Worm (Caenorhabditis elegans) whole organism, L4 larva: ENCODE measurements around the gene T10B10.9.

Experiments used
- F10B5.3 ChIP-seq: sonication (generic microtip); optimal IDR thresholded peaks from 2 replicates; lab custom pipeline; 2016; ENCODE audit warnings: mild to moderate bottlenecking, missing genetic modification characterization, missing compliant biosample characterization
- T26A8.4 ChIP-seq: fragments of 200-800 bp; sonication (Bioruptor generic); IDR thresholded peaks from 2 replicates; pipeline ENCODE4 v1.3.6; 2022; ENCODE audit warnings: missing genetic modification characterization, missing compliant biosample characterization
- Y5F2A.4 ChIP-seq: fragments of 200-800 bp; sonication (Bioruptor generic); optimal IDR thresholded peaks from 2 replicates; lab custom pipeline; 2018; ENCODE audit warnings: mild to moderate bottlenecking, missing genetic modification characterization, missing compliant biosample characterization
- ZK546.5 ChIP-seq, 2 experiments: sonication (generic microtip); optimal IDR thresholded peaks; 2 replicates each; lab custom pipeline; 2017; ENCODE audit warnings: missing biosample characterization in 2 of 2, missing genetic modification characterization in 2 of 2
- aha-1 ChIP-seq: fragments of 150-350 bp; peaks from one replicate; lab custom pipeline; 2014; ENCODE audit warnings: missing biosample characterization, missing genetic modification characterization
- aly-2 ChIP-seq: sonication (generic microtip); optimal IDR thresholded peaks from 2 replicates; lab custom pipeline; 2018; ENCODE audit warnings: missing biosample characterization, missing genetic modification characterization
- ama-1 ChIP-seq: fragments of 150-350 bp; optimal IDR thresholded peaks from 2 replicates; lab custom pipeline; 2014; ENCODE audit warnings: inconsistent platforms, mixed read lengths
- attf-4 ChIP-seq: sonication (generic microtip); optimal IDR thresholded peaks from 3 replicates; lab custom pipeline; 2017; ENCODE audit warnings: missing biosample characterization, missing genetic modification characterization
- ceh-20 ChIP-seq: fragments of 200-800 bp; sonication (Bioruptor generic); IDR thresholded peaks from 2 replicates; pipeline ENCODE4 v1.3.6; 2022; ENCODE audit warnings: missing genetic modification reagents, missing genetic modification characterization, missing compliant biosample characterization
- ceh-32 ChIP-seq: sonication (generic microtip); optimal IDR thresholded peaks from 2 replicates; lab custom pipeline; 2016; ENCODE audit warnings: mild to moderate bottlenecking, missing genetic modification characterization, missing compliant biosample characterization; ENCODE audit not compliant: poor library complexity
- ceh-62 ChIP-seq: sonication (generic microtip); optimal IDR thresholded peaks from 2 replicates; lab custom pipeline; 2017; ENCODE audit warnings: missing biosample characterization, missing genetic modification characterization
- ceh-82 ChIP-seq: sonication (generic microtip); optimal IDR thresholded peaks from 2 replicates; lab custom pipeline; 2017; ENCODE audit warnings: missing biosample characterization, missing genetic modification characterization
- daf-12 ChIP-seq: fragments of 150-350 bp; optimal IDR thresholded peaks from 2 replicates; lab custom pipeline; 2014; ENCODE audit warnings: missing biosample characterization, missing genetic modification reagents, missing genetic modification characterization
- dmd-8 ChIP-seq: fragments of 200-800 bp; sonication (Bioruptor generic); IDR thresholded peaks from 2 replicates; pipeline ENCODE4 v1.3.6; 2022; ENCODE audit warnings: missing genetic modification characterization, missing compliant biosample characterization
- dmd-9 ChIP-seq: fragments of 200-800 bp; sonication (Bioruptor generic); IDR thresholded peaks from 2 replicates; pipeline ENCODE4 v1.3.6; 2022; ENCODE audit warnings: missing genetic modification reagents, missing genetic modification characterization, missing compliant biosample characterization
- duxl-1 ChIP-seq: sonication (generic microtip); optimal IDR thresholded peaks from 2 replicates; lab custom pipeline; 2016; ENCODE audit warnings: mild to moderate bottlenecking, missing genetic modification characterization, moderate library complexity, missing compliant biosample characterization; ENCODE audit not compliant: poor library complexity
- dve-1 ChIP-seq: sonication (generic microtip); optimal IDR thresholded peaks from 2 replicates; lab custom pipeline; 2017; ENCODE audit warnings: antibody characterized with exemption, mild to moderate bottlenecking, missing genetic modification characterization, missing compliant biosample characterization; ENCODE audit not compliant: insufficient read depth
- hif-1 ChIP-seq, 2 experiments: sonication (generic microtip); optimal IDR thresholded peaks; 2 replicates each; lab custom pipeline; 2016 to 2017; ENCODE audit warnings: missing compliant biosample characterization in 2 of 2, missing genetic modification characterization in 2 of 2, missing genetic modification reagents in 2 of 2, missing genotype in 2 of 2, mild to moderate bottlenecking in 1 of 2
- hmg-1.1 ChIP-seq: fragments of 200-800 bp; sonication (Bioruptor generic); IDR thresholded peaks from 2 replicates; pipeline ENCODE4 v1.3.6; 2022; ENCODE audit warnings: missing genetic modification reagents, missing genetic modification characterization, missing compliant biosample characterization
- lim-7 ChIP-seq: fragments of 200-800 bp; sonication (Bioruptor generic); IDR thresholded peaks from 2 replicates; pipeline ENCODE4 v1.3.6; 2022; ENCODE audit warnings: missing genetic modification characterization, missing compliant biosample characterization
- lin-15B ChIP-seq: fragments of 150-350 bp; sonication (generic microtip); optimal IDR thresholded peaks from 3 replicates; lab custom pipeline; 2014; ENCODE audit warnings: missing biosample characterization, missing genetic modification characterization
- lin-29 ChIP-seq: fragments of 200-800 bp; sonication (Bioruptor generic); IDR thresholded peaks from 2 replicates; pipeline ENCODE4 v1.3.6; 2022; ENCODE audit warnings: missing genetic modification reagents, missing genetic modification characterization, missing compliant biosample characterization
- lsy-2 ChIP-seq, 2 experiments: fragments of 150-350 bp in 1 of 2; sonication (generic microtip) in 1 of 2; optimal IDR thresholded peaks; 2 replicates each; lab custom pipeline; 2014 to 2017; ENCODE audit warnings: missing biosample characterization in 2 of 2, missing genetic modification characterization in 2 of 2
- madf-9 ChIP-seq: fragments of 200-800 bp; sonication (Bioruptor generic); conservative IDR thresholded peaks from 2 replicates; pipeline ENCODE4 v1.3.6; 2022; ENCODE audit warnings: missing genetic modification reagents, missing genetic modification characterization, missing compliant biosample characterization
- mdl-1 ChIP-seq, 2 experiments: fragments of 150-350 bp in 1 of 2; sonication (generic microtip) in 1 of 2; optimal IDR thresholded peaks; 2 replicates each; lab custom pipeline; 2014 to 2017; ENCODE audit warnings: missing biosample characterization in 2 of 2, missing genetic modification characterization in 2 of 2
- mxl-2 ChIP-seq: fragments of 200-800 bp; sonication (Bioruptor generic); conservative IDR thresholded peaks from 2 replicates; pipeline ENCODE4 v1.3.6; 2022; ENCODE audit warnings: missing genetic modification reagents, missing genetic modification characterization, missing compliant biosample characterization
- mxl-3 ChIP-seq: fragments of 200-800 bp; sonication (Bioruptor generic); optimal IDR thresholded peaks from 2 replicates; lab custom pipeline; 2018; ENCODE audit warnings: mild to moderate bottlenecking, missing genetic modification characterization, missing compliant biosample characterization
- nhr-10 ChIP-seq: fragments of 150-350 bp; optimal IDR thresholded peaks from 2 replicates; lab custom pipeline; 2014; ENCODE audit warnings: missing biosample characterization, missing genetic modification characterization
- nhr-237 ChIP-seq: sonication (generic microtip); optimal IDR thresholded peaks from 2 replicates; lab custom pipeline; 2017; ENCODE audit warnings: missing biosample characterization, missing genetic modification characterization
- nhr-25 ChIP-seq: sonication (generic microtip); optimal IDR thresholded peaks from 2 replicates; lab custom pipeline; 2017; ENCODE audit warnings: missing genetic modification characterization, mild to moderate bottlenecking, missing compliant biosample characterization, antibody characterized with exemption, moderate library complexity, borderline replicate concordance; ENCODE audit not compliant: insufficient read depth
- nhr-28 ChIP-seq: fragments of 150-350 bp; optimal IDR thresholded peaks from 2 replicates; lab custom pipeline; 2014; ENCODE audit warnings: missing biosample characterization, missing genetic modification characterization
- nhr-42 ChIP-seq: fragments of 200-800 bp; sonication (Bioruptor generic); IDR thresholded peaks from 2 replicates; pipeline ENCODE4 v1.3.6; 2022; ENCODE audit warnings: missing genetic modification characterization, missing compliant biosample characterization
- pha-4 ChIP-seq, 2 experiments: fragments of 150-350 bp in 1 of 2; fragments of 200-800 bp in 1 of 2; sonication (Bioruptor generic) in 1 of 2; IDR thresholded peaks in 1 of 2; optimal IDR thresholded peaks in 1 of 2; 2 replicates each; pipeline versions ENCODE4 v1.3.6 to Lab custom; 2014 to 2022; ENCODE audit warnings: missing genetic modification characterization in 2 of 2, missing genetic modification reagents in 2 of 2, missing biosample characterization in 1 of 2, missing compliant biosample characterization in 1 of 2
- rbr-2 ChIP-seq: sonication (generic microtip); optimal IDR thresholded peaks from 2 replicates; lab custom pipeline; 2016; ENCODE audit warnings: missing genotype, missing genetic modification characterization, missing compliant biosample characterization
- saeg-2 ChIP-seq: fragments of 200-800 bp; sonication (Bioruptor generic); IDR thresholded peaks from 2 replicates; pipeline ENCODE4 v1.3.6; 2022; ENCODE audit warnings: missing genetic modification reagents, missing genetic modification characterization, missing compliant biosample characterization
- sdz-12 ChIP-seq: fragments of 200-800 bp; sonication (Bioruptor generic); optimal IDR thresholded peaks from 2 replicates; lab custom pipeline; 2018; ENCODE audit warnings: mild to moderate bottlenecking, missing genetic modification characterization, missing compliant biosample characterization
- set-16 ChIP-seq: fragments of 200-800 bp; sonication (Bioruptor generic); IDR thresholded peaks from 2 replicates; pipeline ENCODE4 v1.3.6; 2022; ENCODE audit warnings: missing genetic modification reagents, missing genetic modification characterization, missing compliant biosample characterization
- snpc-4 ChIP-seq: fragments of 150-350 bp; optimal IDR thresholded peaks from 2 replicates; lab custom pipeline; 2014; ENCODE audit warnings: missing biosample characterization, missing genetic modification characterization
- tra-1 ChIP-seq: fragments of 200-800 bp; sonication (Bioruptor generic); IDR thresholded peaks from 2 replicates; pipeline ENCODE4 v1.3.6; 2022; ENCODE audit warnings: missing genetic modification reagents, missing genetic modification characterization, missing compliant biosample characterization
- unc-39 ChIP-seq: sonication (generic microtip); optimal IDR thresholded peaks from 2 replicates; lab custom pipeline; 2017; ENCODE audit warnings: missing biosample characterization, missing genetic modification characterization
- unc-62 ChIP-seq, 3 experiments: fragments of 150-350 bp in 1 of 3; sonication (generic microtip); optimal IDR thresholded peaks in 2 of 3; peaks in 1 of 3; 1 replicate in 1 of 3; 2 replicates in 2 of 3; lab custom pipeline; 2014 to 2017; ENCODE audit warnings: missing biosample characterization in 3 of 3, missing genetic modification characterization in 3 of 3, missing genetic modification reagents in 3 of 3, missing genotype in 1 of 3
- zfp-3 ChIP-seq: fragments of 200-800 bp; sonication (Bioruptor generic); conservative IDR thresholded peaks from 2 replicates; pipeline ENCODE4 v1.3.6; 2022; ENCODE audit warnings: missing genetic modification reagents, missing genetic modification characterization, missing compliant biosample characterization
- zip-11 ChIP-seq: fragments of 200-800 bp; sonication (Bioruptor generic); IDR thresholded peaks from 2 replicates; pipeline ENCODE4 v1.3.6; 2022; ENCODE audit warnings: missing genetic modification characterization, missing compliant biosample characterization
- zip-2 ChIP-seq: fragments of 150-350 bp; optimal IDR thresholded peaks from 2 replicates; lab custom pipeline; 2014; ENCODE audit warnings: missing biosample characterization, missing genetic modification characterization

Gene T10B10.9

DNA sequence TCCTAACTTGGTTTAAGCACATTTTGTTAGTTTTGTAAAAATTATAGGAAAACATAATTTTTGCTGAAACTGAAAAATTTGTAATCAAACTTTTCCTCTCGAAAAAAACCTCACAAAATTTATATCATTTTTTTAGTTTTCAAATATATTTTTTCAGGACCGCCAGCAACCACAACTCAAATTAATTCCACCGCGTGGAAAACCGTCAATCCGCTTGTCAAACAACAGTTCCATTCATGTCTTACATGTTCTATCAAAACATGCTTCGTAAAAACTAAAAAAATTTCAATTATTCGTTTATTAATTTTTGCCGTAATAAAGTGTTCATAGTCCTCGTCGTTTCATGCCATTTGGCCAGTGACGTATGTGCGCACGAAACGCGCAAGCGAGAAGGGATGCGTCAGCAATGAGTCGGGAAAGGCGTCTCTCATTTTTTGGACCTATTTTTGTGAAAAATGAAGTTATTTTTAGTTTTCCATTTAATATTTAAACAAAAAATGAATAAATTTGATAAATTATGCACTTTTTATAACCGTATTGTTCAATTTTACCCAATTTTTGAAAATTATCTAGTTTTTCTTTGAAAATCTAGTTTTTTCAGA lies 9.2 kb downstream of the T10B10.9 start, which contains the start of gene ucr-2.2 (continued):
- TF ChIP-seq daf-12 (no peak), pha-4 (GFP tag; IDR thresholded peaks at IDR 0.05; lab: Robert Waterston, UW) (no peak), pha-4 (tag; optimal IDR thresholded peaks at IDR 0.05; lab: Kevin White, UChicago) (no peak), tra-1 (GFP tag; lab: Robert Waterston, UW) (peak; percentile 62; the same call in 1 of the 2 replicates), madf-9 (no peak), T26A8.4 (peak; percentile 43; the same call in 1 of the 2 replicates), attf-4 (tag; lab: Kevin White, UChicago) (no peak), nhr-237 (no peak), snpc-4 (peak; percentile 54), mdl-1 (tag; optimal IDR thresholded peaks at IDR 0.05; lab: Kevin White, UChicago) (peak in 1 of 2 experiments; percentile 41), nhr-10 (tag; lab: Kevin White, UChicago) (no peak), lsy-2 (tag; optimal IDR thresholded peaks at IDR 0.05; lab: Kevin White, UChicago) (peak in 1 of 2 experiments; percentile 88), hif-1 (tag; optimal IDR thresholded peaks at IDR 0.05; lab: Kevin White, UChicago) (peak in 1 of 2 experiments; percentile 48), unc-39 (tag; lab: Kevin White, UChicago) (no peak), ceh-62 (no peak), Y5F2A.4 (GFP tag; lab: Kevin White, UChicago) (no peak), nhr-28 (tag; lab: Kevin White, UChicago) (peak; percentile 63), mxl-2 (GFP tag; lab: Robert Waterston, UW) (no peak), dmd-8 (GFP tag; lab: Robert Waterston, UW) (no peak), mxl-3 (peak; percentile 74), nhr-42 (GFP tag; lab: Robert Waterston, UW) (peak; percentile 91), aha-1 (tag; lab: Kevin White, UChicago) (peak; percentile 34), zfp-3 (GFP tag; lab: Robert Waterston, UW) (no peak; the same call in 1 of the 2 replicates), ZK546.5 (tag; optimal IDR thresholded peaks at IDR 0.05; lab: Kevin White, UChicago) (no peak), unc-62 (GFP tag; optimal IDR thresholded peaks at IDR 0.05 in 1 of 2; lab: Kevin White, UChicago) (peak in 1 of 2 experiments; percentile 93), unc-62 (tag; optimal IDR thresholded peaks at IDR 0.05; lab: Kevin White, UChicago) (no peak), zip-2 (peak; percentile 68), lim-7 (no peak), duxl-1 (tag; lab: Kevin White, UChicago) (peak; percentile 74), saeg-2 (peak; percentile 28; the same call in 1 of the 2 replicates), hmg-1.1 (GFP tag; lab: Robert Waterston, UW) (peak; percentile 91), ceh-82 (no peak), dmd-9 (GFP tag; lab: Robert Waterston, UW) (no peak), zip-11 (no peak), sdz-12 (no peak), nhr-25 (tag; lab: Kevin White, UChicago) (no peak), lin-15B (tag; lab: Kevin White, UChicago) (no peak), lin-29 (GFP tag; lab: Robert Waterston, UW) (no peak), ama-1 (lab: Kevin White, UChicago) (no peak), ceh-20 (GFP tag; lab: Robert Waterston, UW) (peak; percentile 65), rbr-2 (tag; lab: Kevin White, UChicago) (peak; percentile 90)

DNA sequence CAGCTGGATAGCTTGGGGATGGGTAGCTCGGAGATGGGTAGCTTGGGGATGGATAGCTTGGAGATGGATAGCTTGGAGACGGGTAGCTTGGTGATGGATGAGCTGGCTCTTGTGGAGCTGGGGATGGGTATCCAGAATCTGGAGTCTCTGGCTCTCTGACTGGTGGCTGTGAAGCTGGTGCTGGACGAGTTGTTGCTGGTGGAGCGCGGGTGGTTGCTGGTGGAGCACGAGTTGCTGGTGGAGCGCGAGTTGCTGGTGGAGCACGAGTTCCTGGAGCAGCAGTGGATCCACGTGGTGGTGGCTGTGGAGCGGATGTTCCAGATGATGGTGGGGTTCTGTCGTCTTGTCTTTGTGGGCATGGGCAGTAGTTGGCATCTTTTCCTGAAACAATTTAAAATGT lies 11.0 kb downstream of the T10B10.9 start:
- peak; percentile 83 for TF ChIP-seq set-16
- no peak for TF ChIP-seq ceh-20 (GFP tag; lab: Robert Waterston, UW)
- peak; percentile 37 for TF ChIP-seq aha-1 (tag; lab: Kevin White, UChicago)
- TF ChIP-seq ceh-32: no peak
- TF ChIP-seq dmd-9 (GFP tag; lab: Robert Waterston, UW): no peak
- TF ChIP-seq aly-2 (tag; lab: Kevin White, UChicago): no peak
- no peak for TF ChIP-seq F10B5.3 (tag; lab: Kevin White, UChicago)
- TF ChIP-seq dve-1 (tag; lab: Kevin White, UChicago): no peak
